Fruit fly (Drosophila melanogaster) whole organism, adult: ENCODE results near the gene MFS9.

Experiments used
- CG1620 ChIP-seq: fragments of 200-800 bp; sonication (Bioruptor generic); optimal IDR thresholded peaks from 2 replicates; lab custom pipeline; 2016; ENCODE audit warnings: missing biosample characterization, missing genetic modification characterization
- CG5204 ChIP-seq: fragments of 200-800 bp; sonication (Bioruptor generic); optimal IDR thresholded peaks from 2 replicates; lab custom pipeline; 2016; ENCODE audit warnings: missing biosample characterization, missing genetic modification characterization
- CG7101 ChIP-seq: fragments of 200-800 bp; sonication (Bioruptor generic); optimal IDR thresholded peaks from 2 replicates; lab custom pipeline; 2018; ENCODE audit warnings: missing biosample characterization, mild to moderate bottlenecking, missing genetic modification characterization, moderate library complexity
- Crg-1 ChIP-seq: fragments of 200-800 bp; sonication (Bioruptor generic); optimal IDR thresholded peaks from 2 replicates; lab custom pipeline; 2016; ENCODE audit warnings: missing biosample characterization, missing genetic modification characterization
- Hr96 ChIP-seq: fragments of 200-800 bp; sonication (Bioruptor generic); optimal IDR thresholded peaks from 2 replicates; lab custom pipeline; 2016; ENCODE audit warnings: missing biosample characterization, missing genetic modification characterization
- Mnt ChIP-seq: fragments of 200-800 bp; sonication (Bioruptor generic); optimal IDR thresholded peaks from 2 replicates; lab custom pipeline; 2016; ENCODE audit warnings: missing biosample characterization, mild to moderate bottlenecking, missing genetic modification characterization
- bab1 ChIP-seq: fragments of 200-800 bp; sonication (Bioruptor generic); optimal IDR thresholded peaks from 3 replicates; lab custom pipeline; 2019; ENCODE audit warnings: missing biosample characterization, mild to moderate bottlenecking, missing genetic modification characterization, moderate library complexity
- cic ChIP-seq: fragments of 200-800 bp; sonication (Bioruptor generic); optimal IDR thresholded peaks from 2 replicates; lab custom pipeline; 2017; ENCODE audit warnings: missing biosample characterization, mild to moderate bottlenecking, missing genetic modification characterization, moderate library complexity
- cnc ChIP-seq, 2 experiments: fragments of >200 bp; optimal IDR thresholded peaks; 2 replicates each; lab custom pipeline; 2017
- kay ChIP-seq: fragments of 200-800 bp; sonication (Bioruptor generic); peaks from one replicate; lab custom pipeline; 2016; ENCODE audit warnings: missing biosample characterization, missing genetic modification characterization, borderline replicate concordance
- pad ChIP-seq: fragments of 200-800 bp; sonication (Bioruptor generic); optimal IDR thresholded peaks from 3 replicates; lab custom pipeline; 2017; ENCODE audit warnings: missing biosample characterization, missing genetic modification characterization, mild to moderate bottlenecking, moderate library complexity, missing genetic modification reagents
- tj ChIP-seq: fragments of 200-800 bp; sonication (Bioruptor generic); optimal IDR thresholded peaks from 3 replicates; lab custom pipeline; 2017; ENCODE audit warnings: missing biosample characterization, mild to moderate bottlenecking, missing genetic modification characterization, moderate library complexity
- toe ChIP-seq: fragments of 200-800 bp; sonication (Bioruptor generic); optimal IDR thresholded peaks from 2 replicates; lab custom pipeline; 2016; ENCODE audit warnings: missing biosample characterization, missing genetic modification characterization

DNA sequence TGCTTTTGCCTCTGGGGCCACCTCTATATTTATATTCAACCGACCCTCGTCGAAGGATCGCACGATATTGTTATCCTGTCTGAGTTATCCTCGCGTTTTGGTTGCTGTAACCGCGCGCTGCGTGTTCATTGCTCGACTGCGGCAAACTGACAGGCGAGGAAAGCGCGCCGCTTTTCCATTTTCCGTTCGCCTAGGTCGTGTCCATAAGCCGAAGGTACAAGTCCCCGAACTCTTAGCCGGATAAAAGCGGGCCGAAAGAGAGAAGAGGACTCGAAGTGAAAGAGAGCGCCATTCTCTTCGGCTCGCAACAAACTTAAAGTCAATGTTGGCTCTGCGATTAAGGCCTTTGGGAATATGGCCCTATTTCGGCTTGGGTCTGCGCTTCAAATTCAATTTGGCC, 27.8 kb downstream of the MFS9 start, which contains the start of gene Gfrl:
- TF ChIP-seq CG5204 (GFP tag; lab: Kevin White, UChicago) (no peak), kay (GFP tag; lab: Kevin White, UChicago) (no peak), cnc (optimal IDR thresholded peaks at IDR 0.05; lab: Kevin White, UChicago) (no peak), CG7101 (tag; lab: Kevin White, UChicago) (no peak), Crg-1 (no peak), CG1620 (GFP tag; lab: Kevin White, UChicago) (no peak), Mnt (GFP tag; lab: Kevin White, UChicago) (no peak), toe (no peak), Hr96 (no peak), bab1 (no peak), pad (GFP tag; lab: Kevin White, UChicago) (no peak), tj (GFP tag; lab: Kevin White, UChicago) (no peak), cic (no peak)
